Worm (Caenorhabditis elegans) whole organism, L1 larva: ENCODE results near the gene T05G5.5.

Experiments
- aly-2 ChIP-seq: fragments of 150-350 bp; optimal IDR thresholded peaks from 2 replicates; lab custom pipeline; 2014; ENCODE audit warnings: missing biosample characterization, missing genetic modification characterization
- ceh-90 ChIP-seq: sonication (generic microtip); optimal IDR thresholded peaks from 2 replicates; lab custom pipeline; 2016; ENCODE audit warnings: missing genetic modification characterization, missing compliant biosample characterization
- efl-1 ChIP-seq, 4 experiments: fragments of 150-350 bp; optimal IDR thresholded peaks in 3 of 4; peaks in 1 of 4; 1 replicate in 1 of 4; 2 replicates in 3 of 4; lab custom pipeline; 2014; ENCODE audit warnings: missing biosample characterization in 2 of 4, missing genetic modification characterization in 2 of 4, missing genetic modification reagents in 2 of 4
- fkh-4 ChIP-seq: sonication (generic microtip); optimal IDR thresholded peaks from 2 replicates; lab custom pipeline; 2016; ENCODE audit warnings: missing compliant biosample characterization, missing genetic modification characterization, borderline replicate concordance
- fos-1 ChIP-seq: fragments of 150-350 bp; optimal IDR thresholded peaks from 2 replicates; lab custom pipeline; 2014; ENCODE audit warnings: missing biosample characterization, missing genetic modification characterization
- nhr-237 ChIP-seq: fragments of 150-350 bp; optimal IDR thresholded peaks from 2 replicates; lab custom pipeline; 2014; ENCODE audit warnings: missing biosample characterization, missing genetic modification characterization
- unc-130 ChIP-seq: fragments of 150-350 bp; optimal IDR thresholded peaks from 2 replicates; lab custom pipeline; 2017; ENCODE audit warnings: missing biosample characterization, missing genetic modification characterization, inconsistent platforms
- ztf-11 ChIP-seq, 2 experiments: sonication (generic microtip); optimal IDR thresholded peaks; 2 replicates each; lab custom pipeline; 2016 to 2017; ENCODE audit warnings: missing genetic modification characterization in 2 of 2, missing biosample characterization in 1 of 2, missing compliant biosample characterization in 1 of 2

DNA sequence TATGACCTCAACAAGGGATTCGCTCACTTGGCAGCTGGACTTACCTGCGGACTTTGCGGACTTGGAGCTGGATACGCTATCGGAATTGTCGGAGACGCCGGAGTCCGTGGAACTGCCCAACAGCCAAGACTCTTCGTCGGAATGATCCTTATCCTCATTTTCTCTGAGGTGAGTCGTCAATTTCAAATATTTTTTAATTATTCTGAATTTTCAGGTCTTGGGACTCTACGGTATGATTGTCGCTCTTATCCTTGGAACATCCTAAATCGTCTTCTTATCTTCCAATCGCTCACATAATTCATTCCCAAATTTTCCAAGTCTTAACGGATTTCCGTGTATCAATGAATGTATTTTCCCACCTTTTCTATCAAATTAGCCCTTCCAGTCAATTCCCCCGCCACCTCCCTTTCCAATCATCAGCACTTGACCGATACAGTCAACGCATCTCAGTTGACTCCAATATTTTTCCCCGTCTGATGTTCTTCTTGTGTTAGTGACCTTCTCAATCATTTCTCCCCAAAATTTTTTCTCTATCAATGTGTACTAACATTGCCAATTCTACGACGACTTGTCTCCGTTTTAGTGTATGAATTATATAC lies 31.4 kb upstream of the T05G5.5 start, which contains the start of gene R10E11.6:
- TF ChIP-seq unc-130 (tag; lab: Kevin White, UChicago) (no peak), efl-1 (optimal IDR thresholded peaks at IDR 0.05; lab: Kevin White, UChicago) (no peak), efl-1 (GFP tag; optimal IDR thresholded peaks at IDR 0.05 in 1 of 2; lab: Kevin White, UChicago) (peak in 1 of 2 experiments; percentile 93), fos-1 (no peak), nhr-237 (no peak), aly-2 (tag; lab: Kevin White, UChicago) (no peak), ztf-11 (tag; optimal IDR thresholded peaks at IDR 0.05; lab: Kevin White, UChicago) (no peak), fkh-4 (tag; lab: Kevin White, UChicago) (no peak), ceh-90 (no peak)
